Worm (Caenorhabditis elegans): ENCODE data around the gene EEED8.2.

EEED8.2 gene

ce11 chrII:5399201-5399600 is 17.3 kb upstream of the EEED8.2 start, which contains the start of gene mog-5 (continued):
- TF ChIP-seq fkh-10 (GFP tag; optimal IDR thresholded peaks at IDR 0.05) (no peak), C34B4.2 (tag; optimal IDR thresholded peaks at IDR 0.05) (no peak), skn-1 (tag; optimal IDR thresholded peaks at IDR 0.05) (peak; percentile 11), ceh-82 (tag; optimal IDR thresholded peaks at IDR 0.05) (peak in 2 of 3 experiments; percentile 10 to 23), aly-2 (tag; optimal IDR thresholded peaks at IDR 0.05) (no peak), ets-5 (GFP tag; IDR thresholded peaks at IDR 0.05) (no peak), sptf-1 (tag; optimal IDR thresholded peaks at IDR 0.05) (no peak), nhr-84 (tag; optimal IDR thresholded peaks at IDR 0.05) (no peak), swsn-7 (tag; optimal IDR thresholded peaks at IDR 0.05) (peak; percentile 25), pax-3 (tag; optimal IDR thresholded peaks at IDR 0.05) (no peak), irx-1 (tag; optimal IDR thresholded peaks at IDR 0.05) (no peak), xbp-1 (tag; optimal IDR thresholded peaks at IDR 0.05) (peak; percentile 30), nhr-11 (tag; optimal IDR thresholded peaks at IDR 0.05) (no peak), dpl-1 (GFP tag; optimal IDR thresholded peaks at IDR 0.05) (peak; percentile 8 to 41 (median 20)), lin-13 (GFP tag; optimal IDR thresholded peaks at IDR 0.05) (no peak), lsy-2 (tag; optimal IDR thresholded peaks at IDR 0.05) (peak; percentile 46 to 47), lin-39 (tag; optimal IDR thresholded peaks at IDR 0.05) (no peak), ceh-90 (tag; optimal IDR thresholded peaks at IDR 0.05) (no peak), unc-30 (tag; optimal IDR thresholded peaks at IDR 0.05) (no peak), elt-3 (tag; optimal IDR thresholded peaks at IDR 0.05) (peak in 1 of 6 experiments; percentile 51), ces-1 (GFP tag; optimal IDR thresholded peaks at IDR 0.05) (no peak), isw-1 (GFP tag; IDR thresholded peaks at IDR 0.05) (no peak), dsc-1 (tag; optimal IDR thresholded peaks at IDR 0.05) (peak; percentile 35), zip-4 (GFP tag; optimal IDR thresholded peaks at IDR 0.05) (no peak), rnt-1 (tag; optimal IDR thresholded peaks at IDR 0.05) (peak; percentile 20), snpc-4 (tag; optimal IDR thresholded peaks at IDR 0.05) (peak; percentile 7), unc-98 (GFP tag; IDR thresholded peaks at IDR 0.05) (no peak), mdl-1 (tag; optimal IDR thresholded peaks at IDR 0.05) (peak in 1 of 2 experiments; percentile 1), C16A3.4 (tag; optimal IDR thresholded peaks at IDR 0.05) (peak; percentile 35), blmp-1 (tag; optimal IDR thresholded peaks at IDR 0.05) (peak; percentile 24), nhr-12 (tag; optimal IDR thresholded peaks at IDR 0.05) (no peak), hlh-4 (tag; optimal IDR thresholded peaks at IDR 0.05) (no peak), unc-86 (tag; optimal IDR thresholded peaks at IDR 0.05) (no peak), nhr-20 (tag; optimal IDR thresholded peaks at IDR 0.05) (peak; percentile 39), nhr-19 (GFP tag; conservative IDR thresholded peaks at IDR 0.05) (0 out of 2 replicates have a peak, but pooled peaks have one; percentile 10), egl-13 (tag; optimal IDR thresholded peaks at IDR 0.05) (no peak), lin-14 (GFP tag; optimal IDR thresholded peaks at IDR 0.05) (no peak)

DNA sequence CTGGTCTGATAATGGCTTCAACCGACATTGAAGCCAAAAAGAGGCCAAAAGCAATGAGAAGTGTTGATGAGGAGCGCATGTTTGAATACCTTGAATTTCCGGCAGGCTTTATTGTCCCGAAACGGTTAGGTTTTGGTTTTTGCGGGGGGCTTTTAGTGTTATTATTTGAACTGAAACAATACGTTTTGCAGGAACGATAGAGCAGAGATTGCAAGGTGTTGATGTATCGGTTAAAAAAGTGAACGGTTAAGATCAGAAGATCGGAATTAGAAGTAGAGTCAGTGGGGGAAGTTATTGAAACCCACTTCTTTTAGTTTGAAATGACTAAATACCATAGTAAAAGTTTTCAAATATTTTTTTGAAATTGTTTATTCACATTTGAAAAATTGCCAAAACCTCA is 9.0 kb upstream of the EEED8.2 start, which contains the start of gene clec-141:
Gene clec-141 (minus strand): TSS at position 101 of the 400 bp plus-strand sequence.
- no peak for TF ChIP-seq pag-3 (tag; optimal IDR thresholded peaks at IDR 0.05; ENCODE audit: borderline replicate concordance, insufficient read depth)
- no peak for TF ChIP-seq nhr-76 (tag; optimal IDR thresholded peaks at IDR 0.05)
- TF ChIP-seq fkh-4 (tag; optimal IDR thresholded peaks at IDR 0.05; ENCODE audit: borderline replicate concordance): no peak
- TF ChIP-seq blmp-1 (tag; optimal IDR thresholded peaks at IDR 0.05): no peak
- no peak for TF ChIP-seq zag-1 (tag; optimal IDR thresholded peaks at IDR 0.05)
- no peak for TF ChIP-seq C04F5.9 (tag; optimal IDR thresholded peaks at IDR 0.05)
- TF ChIP-seq nhr-90 (tag; optimal IDR thresholded peaks at IDR 0.05; ENCODE audit: poor library complexity): no peak
- no peak for TF ChIP-seq nhr-237 (tag; optimal IDR thresholded peaks at IDR 0.05)
